Fruit fly (Drosophila melanogaster) whole organism, prepupa: Measurements from ENCODE around the gene CG33172.

Experiments used
- Blimp-1 ChIP-seq: fragments of 200-800 bp; sonication (Bioruptor generic); optimal IDR thresholded peaks from 3 replicates; lab custom pipeline; 2017; ENCODE audit warnings: missing biosample characterization, missing genetic modification characterization, mild to moderate bottlenecking, moderate library complexity, missing genetic modification reagents
- CG10631 ChIP-seq: fragments of 200-800 bp; sonication (Bioruptor generic); optimal IDR thresholded peaks from 2 replicates; lab custom pipeline; 2016; ENCODE audit warnings: missing biosample characterization, missing genetic modification characterization
- CG11294 ChIP-seq: fragments of 200-800 bp; sonication (Bioruptor generic); IDR thresholded peaks from 2 replicates; pipeline ENCODE4 v1.3.6; 2022; ENCODE audit warnings: missing biosample characterization, missing genetic modification characterization
- CG11902 ChIP-seq: fragments of 200-800 bp; sonication (Bioruptor generic); optimal IDR thresholded peaks from 3 replicates; lab custom pipeline; 2016; ENCODE audit warnings: missing biosample characterization, missing genetic modification characterization
- CG15336 ChIP-seq: fragments of 200-800 bp; sonication (Bioruptor generic); IDR thresholded peaks from 2 replicates; pipeline ENCODE4 v1.3.6; 2022; ENCODE audit warnings: missing biosample characterization, missing genetic modification characterization
- CG32006 ChIP-seq: fragments of 200-800 bp; sonication (Bioruptor generic); optimal IDR thresholded peaks from 3 replicates; lab custom pipeline; 2017; ENCODE audit warnings: missing biosample characterization, mild to moderate bottlenecking, missing genetic modification characterization
- CG34406 ChIP-seq: fragments of 200-800 bp; sonication (Bioruptor generic); optimal IDR thresholded peaks from 3 replicates; lab custom pipeline; 2016; ENCODE audit warnings: missing biosample characterization, missing genetic modification characterization
- CG4318 ChIP-seq: fragments of 200-800 bp; sonication (Bioruptor generic); optimal IDR thresholded peaks from 3 replicates; lab custom pipeline; 2017; ENCODE audit warnings: missing biosample characterization, mild to moderate bottlenecking, missing genetic modification characterization
- CG6163 ChIP-seq: fragments of 200-800 bp; sonication (Bioruptor generic); IDR thresholded peaks from 3 replicates; pipeline ENCODE4 v1.3.6; 2022; ENCODE audit warnings: missing biosample characterization, missing genetic modification characterization
- CG6276 ChIP-seq: fragments of 200-800 bp; sonication (Bioruptor generic); optimal IDR thresholded peaks from 2 replicates; lab custom pipeline; 2017; ENCODE audit warnings: missing biosample characterization, mild to moderate bottlenecking, missing genetic modification characterization
- CG6854 ChIP-seq: fragments of 200-800 bp; sonication (Bioruptor generic); optimal IDR thresholded peaks from 2 replicates; lab custom pipeline; 2017; ENCODE audit warnings: missing biosample characterization, mild to moderate bottlenecking, missing genetic modification characterization
- CG8119 ChIP-seq: fragments of 200-800 bp; sonication (Bioruptor generic); IDR thresholded peaks from 3 replicates; pipeline ENCODE4 v1.3.6; 2022; ENCODE audit warnings: missing biosample characterization, missing genetic modification characterization
- Eip78C ChIP-seq: fragments of 200-800 bp; sonication (Bioruptor generic); peaks from one replicate; lab custom pipeline; 2016; ENCODE audit warnings: missing biosample characterization, missing genetic modification characterization
- Hr38 ChIP-seq: sonication (Bioruptor generic); optimal IDR thresholded peaks from 2 replicates; lab custom pipeline; 2016; ENCODE audit warnings: missing biosample characterization, missing genetic modification characterization
- OdsH ChIP-seq: fragments of 200-800 bp; sonication (Bioruptor generic); optimal IDR thresholded peaks from 3 replicates; lab custom pipeline; 2016; ENCODE audit warnings: missing biosample characterization, missing genetic modification characterization
- Smox ChIP-seq: fragments of 200-800 bp; sonication (Bioruptor generic); optimal IDR thresholded peaks from 3 replicates; lab custom pipeline; 2016; ENCODE audit warnings: missing biosample characterization, missing genetic modification characterization
- Sox102F ChIP-seq: fragments of 200-800 bp; sonication (Bioruptor generic); optimal IDR thresholded peaks from 2 replicates; lab custom pipeline; 2016; ENCODE audit warnings: missing biosample characterization, mild to moderate bottlenecking, missing genetic modification characterization
- Sox14 ChIP-seq: fragments of 200-800 bp; sonication (Bioruptor generic); optimal IDR thresholded peaks from 3 replicates; lab custom pipeline; 2016; ENCODE audit warnings: missing biosample characterization, missing genetic modification characterization
- Sox15 ChIP-seq: fragments of 200-800 bp; sonication (Bioruptor generic); optimal IDR thresholded peaks from 3 replicates; lab custom pipeline; 2016; ENCODE audit warnings: missing biosample characterization, missing genetic modification characterization
- achi ChIP-seq: fragments of 200-800 bp; sonication (Bioruptor generic); optimal IDR thresholded peaks from 3 replicates; lab custom pipeline; 2016; ENCODE audit warnings: missing biosample characterization, missing genetic modification characterization
- acj6 ChIP-seq: fragments of 200-800 bp; sonication (Bioruptor generic); optimal IDR thresholded peaks from 3 replicates; lab custom pipeline; 2016; ENCODE audit warnings: missing biosample characterization, missing genetic modification characterization
- cyc ChIP-seq: fragments of 200-800 bp; sonication (Bioruptor generic); optimal IDR thresholded peaks from 3 replicates; lab custom pipeline; 2016; ENCODE audit warnings: missing biosample characterization, missing genetic modification characterization
- dac ChIP-seq: fragments of 200-800 bp; sonication (Bioruptor generic); optimal IDR thresholded peaks from 2 replicates; lab custom pipeline; 2017; ENCODE audit warnings: missing biosample characterization, mild to moderate bottlenecking, missing genetic modification characterization
- dsx ChIP-seq: fragments of 200-800 bp; optimal IDR thresholded peaks from 3 replicates; lab custom pipeline; 2019; ENCODE audit warnings: missing biosample characterization, mild to moderate bottlenecking, missing genetic modification characterization, moderate library complexity; ENCODE audit not compliant: poor library complexity, severe bottlenecking
- esn ChIP-seq: fragments of 200-800 bp; sonication (Bioruptor generic); optimal IDR thresholded peaks from 2 replicates; lab custom pipeline; 2016; ENCODE audit warnings: missing biosample characterization, mild to moderate bottlenecking, missing genetic modification characterization, moderate library complexity
- fkh ChIP-seq: fragments of 200-800 bp; sonication (Bioruptor generic); optimal IDR thresholded peaks from 3 replicates; lab custom pipeline; 2017; ENCODE audit warnings: missing biosample characterization, mild to moderate bottlenecking, missing genetic modification characterization, moderate library complexity
- lz ChIP-seq: fragments of 200-800 bp; sonication (Bioruptor generic); optimal IDR thresholded peaks from 3 replicates; lab custom pipeline; 2016; ENCODE audit warnings: missing biosample characterization, missing genetic modification characterization
- net ChIP-seq: fragments of 200-800 bp; sonication (Bioruptor generic); optimal IDR thresholded peaks from 3 replicates; lab custom pipeline; 2016; ENCODE audit warnings: missing biosample characterization, missing genetic modification characterization
- salr ChIP-seq, 2 experiments: fragments of 200-800 bp; sonication (Bioruptor generic); optimal IDR thresholded peaks; 3 replicates each; lab custom pipeline; 2016 to 2018; ENCODE audit warnings: missing biosample characterization in 2 of 2, missing genetic modification characterization in 2 of 2, mild to moderate bottlenecking in 1 of 2
- spab ChIP-seq: fragments of 200-800 bp; sonication (Bioruptor generic); optimal IDR thresholded peaks from 2 replicates; lab custom pipeline; 2017; ENCODE audit warnings: missing biosample characterization, mild to moderate bottlenecking, missing genetic modification characterization, missing genetic modification reagents
- ss ChIP-seq, 2 experiments: fragments of 200-800 bp; sonication (Bioruptor generic); optimal IDR thresholded peaks; 2 replicates in 1 of 2; 3 replicates in 1 of 2; lab custom pipeline; 2017 to 2018; ENCODE audit warnings: mild to moderate bottlenecking in 2 of 2, missing biosample characterization in 2 of 2, missing genetic modification characterization in 2 of 2, moderate library complexity in 1 of 2
- svp ChIP-seq: fragments of 200-800 bp; sonication (Bioruptor generic); peaks from one replicate; lab custom pipeline; 2016; ENCODE audit warnings: missing biosample characterization, missing genetic modification characterization
- topi ChIP-seq: fragments of 200-800 bp; sonication (Bioruptor generic); optimal IDR thresholded peaks from 3 replicates; lab custom pipeline; 2016; ENCODE audit warnings: missing biosample characterization, missing genetic modification characterization
- vri ChIP-seq: fragments of 200-800 bp; sonication (Bioruptor generic); optimal IDR thresholded peaks from 3 replicates; lab custom pipeline; 2016; ENCODE audit warnings: missing biosample characterization, mild to moderate bottlenecking, missing genetic modification characterization

The CG33172 gene

DNA sequence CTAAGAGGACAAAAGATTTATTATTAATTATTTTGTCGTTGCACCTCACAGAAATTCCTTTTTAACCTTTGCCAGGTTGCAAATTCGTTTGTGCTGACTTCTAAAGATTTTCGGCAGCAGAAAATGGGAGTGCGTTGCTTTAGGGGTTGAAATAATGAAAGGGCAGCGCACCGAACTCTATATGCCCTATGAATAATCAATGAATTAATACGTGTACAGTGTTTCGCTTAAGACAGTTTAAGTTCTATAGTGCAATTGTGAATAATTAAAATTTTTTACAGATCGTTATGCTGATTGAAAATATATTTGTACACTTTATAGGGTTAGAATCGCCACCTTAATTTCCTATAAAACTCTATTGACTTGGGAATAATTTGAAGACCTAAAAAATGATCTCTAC lies 46.7 kb downstream of the CG33172 start:
- peak; percentile 19 for TF ChIP-seq Eip78C (GFP tag; lab: Kevin White, UChicago)
- TF ChIP-seq Sox102F (GFP tag; lab: Kevin White, UChicago): no peak
- no peak for TF ChIP-seq spab (GFP tag; lab: Kevin White, UChicago)
- no peak for TF ChIP-seq OdsH (GFP tag; lab: Kevin White, UChicago)
- no peak for TF ChIP-seq salr (GFP tag; optimal IDR thresholded peaks at IDR 0.05; lab: Kevin White, UChicago)
- TF ChIP-seq vri (GFP tag; lab: Kevin White, UChicago): no peak
- TF ChIP-seq CG15336: no peak

DNA sequence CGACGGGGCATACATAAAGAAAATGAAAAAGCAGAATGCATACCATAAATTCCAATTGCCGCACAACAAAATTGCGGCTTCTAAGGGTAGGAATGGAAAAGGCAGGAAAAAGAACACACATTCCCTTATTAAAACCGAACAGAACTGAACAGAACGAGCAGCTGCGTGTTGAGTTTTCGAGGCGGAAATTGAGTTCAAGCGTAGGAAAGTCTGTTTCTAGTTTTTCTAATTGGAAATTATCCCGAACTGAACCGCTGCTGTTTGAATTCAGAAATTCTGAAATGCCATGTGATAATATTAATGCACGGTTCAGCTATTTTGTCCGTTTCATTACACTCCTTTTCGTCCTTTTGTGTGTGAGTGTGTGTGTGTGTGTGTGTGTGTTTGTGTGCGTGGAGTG lies 47.4 kb downstream of the CG33172 start:
- no peak for TF ChIP-seq CG6276 (GFP tag; lab: Kevin White, UChicago)
- no peak for TF ChIP-seq CG10631 (GFP tag; lab: Kevin White, UChicago)
- no peak for TF ChIP-seq cyc (GFP tag; lab: Kevin White, UChicago)
- no peak for TF ChIP-seq CG11294
- no peak for TF ChIP-seq Sox14 (GFP tag; lab: Kevin White, UChicago)
- TF ChIP-seq achi (GFP tag; lab: Kevin White, UChicago): no peak
- no peak for TF ChIP-seq CG6854 (GFP tag; lab: Kevin White, UChicago)
- no peak for TF ChIP-seq CG11902 (GFP tag; lab: Kevin White, UChicago)
- TF ChIP-seq dsx (GFP tag; lab: Kevin White, UChicago): no peak
- TF ChIP-seq fkh: no peak
- no peak for TF ChIP-seq lz (GFP tag; lab: Kevin White, UChicago)

DNA sequence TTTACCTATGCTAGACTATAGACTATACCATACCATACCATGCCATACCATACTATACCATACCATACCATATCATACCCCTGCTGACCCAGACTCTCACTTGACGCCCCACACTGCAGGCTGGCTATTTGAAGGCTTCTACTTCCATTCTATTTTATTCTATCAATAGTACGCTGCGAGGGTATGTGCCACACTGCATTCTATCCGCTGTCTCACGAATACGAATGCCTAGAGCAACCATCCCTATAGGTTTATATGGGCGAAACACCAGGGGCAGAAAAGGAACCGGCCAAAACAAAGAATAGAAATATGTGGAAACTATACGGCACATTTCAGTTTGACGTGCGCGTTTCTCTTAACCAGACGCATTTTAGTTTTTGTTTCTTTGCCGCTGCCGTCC lies 48.4 kb downstream of the CG33172 start:
- TF ChIP-seq ss (GFP tag; optimal IDR thresholded peaks at IDR 0.05; lab: Kevin White, UChicago): no peak
- TF ChIP-seq Eip78C (GFP tag; lab: Kevin White, UChicago): no peak
- no peak for TF ChIP-seq CG32006
- TF ChIP-seq topi (GFP tag; lab: Kevin White, UChicago): no peak

DNA sequence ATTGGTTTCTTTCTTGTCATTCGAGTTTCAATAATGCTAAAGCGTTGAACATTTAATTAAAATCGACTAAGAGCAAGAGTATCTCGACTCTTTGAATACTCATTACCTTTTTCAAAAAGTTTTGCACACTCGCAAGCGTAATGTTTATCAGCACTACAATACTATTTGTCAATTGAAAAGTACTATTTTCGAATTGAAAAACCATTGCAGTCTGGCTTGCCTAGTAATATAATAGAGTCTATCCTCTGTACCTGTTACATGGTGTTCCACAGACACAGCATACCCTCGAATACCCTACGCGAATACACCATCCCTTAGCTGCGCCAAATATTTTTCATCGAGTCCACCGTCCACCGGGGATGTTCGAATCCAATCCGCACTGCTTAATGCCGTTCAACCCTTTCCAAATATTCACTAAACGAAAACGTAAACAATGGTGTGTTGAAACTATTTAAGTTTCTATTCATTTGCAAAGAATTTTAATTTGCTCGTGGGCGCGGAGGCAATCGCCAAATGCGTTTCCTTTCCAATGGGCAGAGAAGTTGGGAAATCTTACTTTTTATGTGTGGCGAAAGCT lies 49.2 kb downstream of the CG33172 start:
- TF ChIP-seq Eip78C (GFP tag; lab: Kevin White, UChicago) (peak; percentile 74), esn (GFP tag; lab: Kevin White, UChicago) (peak; percentile 25), achi (GFP tag; lab: Kevin White, UChicago) (no peak)

DNA sequence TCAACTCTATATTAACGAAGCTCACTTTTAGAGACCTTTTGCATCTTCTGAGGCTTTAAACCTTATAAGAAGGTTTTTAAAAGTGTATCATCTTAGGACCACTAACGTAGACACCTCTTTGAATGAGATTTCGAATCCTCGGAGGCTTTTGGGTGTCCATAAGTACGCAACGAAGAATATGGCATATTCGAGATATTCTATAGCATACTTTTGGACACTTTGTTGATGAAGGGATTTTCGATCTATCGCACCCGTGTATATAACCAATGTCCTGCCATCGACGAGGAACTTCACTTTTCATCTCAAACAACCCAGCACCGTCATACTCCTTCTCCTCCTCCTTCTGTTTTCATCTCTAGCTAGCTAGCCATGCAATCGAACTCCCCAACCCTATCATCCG lies 52.9 kb downstream of the CG33172 start:
- no peak for TF ChIP-seq Blimp-1
- no peak for TF ChIP-seq Sox102F (GFP tag; lab: Kevin White, UChicago)
- no peak for TF ChIP-seq net (GFP tag; lab: Kevin White, UChicago)
- no peak for TF ChIP-seq CG34406 (GFP tag; lab: Kevin White, UChicago)
- no peak for TF ChIP-seq vri (GFP tag; lab: Kevin White, UChicago)
- no peak for TF ChIP-seq CG4318 (GFP tag; lab: Kevin White, UChicago)
- no peak for TF ChIP-seq esn (GFP tag; lab: Kevin White, UChicago)
- TF ChIP-seq Smox (GFP tag; lab: Kevin White, UChicago): no peak
- TF ChIP-seq acj6 (GFP tag; lab: Kevin White, UChicago): no peak
- no peak for TF ChIP-seq lz (GFP tag; lab: Kevin White, UChicago)
- no peak for TF ChIP-seq CG6163 (GFP tag; lab: Robert Waterston, UW)
- no peak for TF ChIP-seq CG8119 (GFP tag; lab: Robert Waterston, UW)
- no peak for TF ChIP-seq spab (GFP tag; lab: Kevin White, UChicago)
- no peak for TF ChIP-seq CG6854 (GFP tag; lab: Kevin White, UChicago)
- no peak for TF ChIP-seq Hr38 (GFP tag; lab: Kevin White, UChicago)
- TF ChIP-seq dac (GFP tag; lab: Kevin White, UChicago): no peak
- no peak for TF ChIP-seq svp (GFP tag; lab: Kevin White, UChicago)
- no peak for TF ChIP-seq Sox15
